Worm (Caenorhabditis elegans) whole organism, L4/young adult: ENCODE results near the gene aqp-3.
"Not testable (repeated sequence)": the region's sequence is repeated elsewhere in the genome, so short reads cannot be mapped to it uniquely, and the experiment has no call there.

ENCODE experiments used
- W03F9.2 ChIP-seq: fragments of 150-350 bp; optimal IDR thresholded peaks from 2 replicates; lab custom pipeline; 2014; ENCODE audit warnings: missing biosample characterization, missing genetic modification characterization
- dao-5 ChIP-seq: sonication (generic microtip); optimal IDR thresholded peaks from 2 replicates; lab custom pipeline; 2016; ENCODE audit warnings: missing genotype, missing genetic modification characterization, moderate library complexity, missing compliant biosample characterization
- him-1 ChIP-seq: sonication (generic microtip); optimal IDR thresholded peaks from 2 replicates; lab custom pipeline; 2016; ENCODE audit warnings: missing genotype, missing genetic modification reagents, missing genetic modification characterization, missing compliant biosample characterization

The aqp-3 gene

DNA sequence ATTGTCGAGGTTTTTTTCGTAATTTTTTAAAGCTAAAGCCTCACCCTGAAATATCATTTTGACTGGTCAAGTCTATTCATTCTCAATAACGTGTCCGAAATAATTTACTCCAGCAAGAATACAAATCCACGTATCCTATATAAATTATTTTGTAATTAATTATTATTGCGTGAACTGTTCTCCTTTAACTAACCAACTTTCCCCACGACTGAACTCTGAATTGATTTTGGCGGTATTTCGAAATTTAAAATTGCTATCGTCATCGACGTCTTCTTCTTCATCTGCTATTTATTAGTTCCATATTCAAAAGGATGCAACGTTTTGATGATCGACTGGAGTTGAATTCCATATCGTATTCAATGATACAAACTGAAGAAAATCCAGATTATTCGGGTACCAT, at the start of gene aqp-3, which contains the start of gene Y69E1A.8:
Gene aqp-3, minus strand, starts transcription at position 101 of the 400 bp plus-strand sequence.
Gene Y69E1A.8, plus strand, starts transcription at position 246 of the 400 bp plus-strand sequence.
- TF ChIP-seq dao-5 (tag; lab: Kevin White, UChicago) (no peak), him-1 (tag; lab: Kevin White, UChicago) (no peak), W03F9.2 (tag; lab: Kevin White, UChicago) (no peak)

DNA sequence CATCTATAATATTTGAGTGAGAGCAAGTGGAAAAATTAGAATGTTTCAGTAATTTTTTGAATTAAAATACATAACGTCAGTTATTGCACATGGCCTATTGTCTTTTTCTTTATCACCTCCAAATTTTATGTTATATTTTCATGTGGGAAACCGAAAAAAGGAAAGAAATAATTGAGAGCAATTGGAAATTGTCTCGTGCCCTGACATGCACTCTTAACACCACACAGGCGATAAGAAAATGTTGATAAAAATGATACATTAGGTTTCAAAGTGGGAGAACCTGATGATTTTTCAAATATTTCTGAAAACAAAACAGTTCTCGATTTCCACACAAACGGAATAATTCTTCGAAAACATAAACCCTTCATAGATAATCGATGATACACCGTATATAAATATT, 49.6 kb upstream of the aqp-3 start, which contains the start of gene F13H10.3:
Gene F13H10.3, minus strand, starts transcription at position 73 of the 400 bp plus-strand sequence.
- TF ChIP-seq him-1 (tag; lab: Kevin White, UChicago) (no peak), W03F9.2 (tag; lab: Kevin White, UChicago) (no peak), dao-5 (tag; lab: Kevin White, UChicago) (no peak)

DNA sequence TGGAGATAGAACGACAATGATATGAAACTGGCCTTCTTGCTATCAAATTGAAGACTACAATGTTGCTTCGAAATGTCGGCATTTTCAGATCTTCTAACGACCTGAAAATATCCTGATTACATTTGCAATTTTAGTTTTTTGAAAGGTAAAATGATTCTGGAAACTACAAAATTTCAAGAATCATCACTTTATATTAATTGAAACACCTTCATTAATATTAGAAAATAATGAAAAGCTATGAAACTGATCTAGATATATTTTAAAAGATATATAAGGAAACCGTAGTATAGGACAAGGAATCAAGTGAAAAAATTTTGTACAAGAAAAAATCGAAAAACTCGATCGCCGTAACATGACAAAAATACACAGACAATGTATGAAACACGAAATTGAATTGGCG, 45.7 kb upstream of the aqp-3 start, which contains the start of gene ndx-9:
Gene ndx-9, minus strand, starts transcription at position 101 of the 400 bp plus-strand sequence.
- TF ChIP-seq him-1 (tag; lab: Kevin White, UChicago) (no peak), dao-5 (tag; lab: Kevin White, UChicago) (no peak), W03F9.2 (tag; lab: Kevin White, UChicago) (no peak)

DNA sequence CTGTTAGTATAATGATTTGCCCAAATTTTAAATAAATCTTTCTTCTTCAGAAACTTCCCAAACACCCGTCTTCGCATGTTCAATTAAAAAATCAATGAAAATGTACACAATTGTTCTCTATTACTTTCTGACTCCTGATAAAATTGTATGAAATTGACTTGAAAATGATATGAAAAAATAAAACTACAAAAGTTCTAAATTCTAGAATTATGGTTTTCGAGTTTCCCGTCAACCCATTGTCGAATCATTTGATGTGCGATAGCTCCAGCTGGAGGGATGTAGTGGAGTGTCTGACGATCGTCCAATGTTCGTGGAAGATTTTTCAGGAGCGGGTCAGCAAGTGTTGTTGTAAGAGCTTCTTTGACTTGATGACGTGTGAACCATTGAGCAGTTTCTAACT, 43.7 kb upstream of the aqp-3 start:
- no peak for TF ChIP-seq dao-5 (tag; lab: Kevin White, UChicago)
- no peak for TF ChIP-seq him-1 (tag; lab: Kevin White, UChicago)
- TF ChIP-seq W03F9.2 (tag; lab: Kevin White, UChicago), result no peak

DNA sequence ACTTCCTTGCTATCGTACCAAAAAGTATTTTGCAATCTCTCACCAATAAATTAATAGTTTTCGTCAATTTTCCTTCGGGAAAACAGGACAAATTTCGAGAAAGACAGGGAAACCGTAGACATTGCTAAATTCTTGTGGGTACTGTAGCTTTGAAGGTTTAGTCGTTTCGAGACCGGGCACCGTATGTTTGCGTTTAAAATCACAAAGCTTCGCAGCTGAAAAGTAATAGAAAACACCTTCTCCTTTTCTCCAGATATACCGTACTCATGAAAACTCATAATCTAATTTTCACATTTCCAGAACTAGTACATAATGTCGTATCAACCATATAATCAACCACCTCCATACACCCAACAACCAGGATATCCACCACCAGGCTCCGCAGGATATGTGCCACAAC, 42.7 kb upstream of the aqp-3 start, which contains the start of gene F13H10.6:
Gene F13H10.6, plus strand, starts transcription at position 301 of the 400 bp plus-strand sequence.
- no peak for TF ChIP-seq him-1 (tag; lab: Kevin White, UChicago)
- no peak for TF ChIP-seq dao-5 (tag; lab: Kevin White, UChicago)

DNA sequence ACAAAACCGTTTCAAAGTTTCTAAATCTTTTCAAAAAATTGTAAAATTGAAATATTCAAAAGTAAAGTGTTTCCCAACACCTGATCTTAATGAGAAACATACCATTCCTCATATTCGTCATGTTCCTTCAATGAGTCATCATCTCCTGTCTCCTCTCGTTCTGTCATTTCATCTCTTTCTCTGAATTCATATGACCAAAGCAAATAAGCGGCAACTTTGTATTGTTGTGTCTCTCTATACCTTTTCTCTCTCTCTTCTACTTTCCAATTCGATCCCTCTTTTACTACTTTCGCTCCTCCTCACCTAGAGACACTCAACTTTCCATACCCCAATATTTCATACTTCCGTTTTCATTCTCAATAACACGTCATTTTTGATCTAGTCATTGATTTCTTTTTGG, 42.0 kb upstream of the aqp-3 start:
- TF ChIP-seq him-1 (tag; lab: Kevin White, UChicago), result no peak
- TF ChIP-seq dao-5 (tag; lab: Kevin White, UChicago), result no peak
- TF ChIP-seq W03F9.2 (tag; lab: Kevin White, UChicago), result no peak

DNA sequence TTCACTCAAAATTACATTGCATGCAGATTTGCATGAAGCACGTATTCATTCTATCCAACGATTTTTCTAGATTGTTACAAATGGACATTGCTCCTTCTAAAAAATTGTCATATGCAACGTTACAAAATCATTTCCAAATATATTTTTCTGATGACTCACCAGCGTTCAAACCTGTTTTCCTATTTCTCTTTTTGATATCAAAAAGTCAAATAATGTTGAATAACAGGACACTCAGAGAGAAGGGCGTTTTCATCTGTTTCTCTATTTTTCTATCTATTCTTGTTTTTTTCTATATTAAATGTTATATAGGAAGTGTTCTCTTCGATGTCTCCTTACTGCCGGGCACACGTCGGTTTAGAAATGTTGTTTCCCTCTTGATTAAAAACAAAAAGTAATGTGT, 40.6 kb upstream of the aqp-3 start:
- TF ChIP-seq him-1 (tag; lab: Kevin White, UChicago) (no peak), W03F9.2 (tag; lab: Kevin White, UChicago) (no peak), dao-5 (tag; lab: Kevin White, UChicago) (no peak)

DNA sequence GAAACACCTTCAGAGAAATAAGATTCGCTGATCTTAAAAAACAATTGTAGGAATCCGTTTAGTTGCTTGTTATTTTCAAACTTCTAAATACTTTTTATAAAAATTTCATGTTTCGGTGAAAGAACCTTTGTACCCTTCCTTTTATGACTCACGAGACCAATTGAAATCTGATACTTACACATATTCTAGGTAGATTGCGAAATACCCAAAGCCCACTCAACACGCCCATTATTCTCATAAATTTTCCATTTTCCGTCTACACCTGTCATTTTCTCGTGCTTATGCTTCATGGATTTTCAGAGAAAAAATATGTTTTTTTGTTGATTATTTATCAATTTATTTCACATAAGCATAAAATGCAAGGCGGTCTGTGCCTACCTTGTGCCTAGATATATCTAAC, 40.1 kb upstream of the aqp-3 start:
- TF ChIP-seq dao-5 (tag; lab: Kevin White, UChicago) (no peak), W03F9.2 (tag; lab: Kevin White, UChicago) (no peak), him-1 (tag; lab: Kevin White, UChicago) (no peak)

DNA sequence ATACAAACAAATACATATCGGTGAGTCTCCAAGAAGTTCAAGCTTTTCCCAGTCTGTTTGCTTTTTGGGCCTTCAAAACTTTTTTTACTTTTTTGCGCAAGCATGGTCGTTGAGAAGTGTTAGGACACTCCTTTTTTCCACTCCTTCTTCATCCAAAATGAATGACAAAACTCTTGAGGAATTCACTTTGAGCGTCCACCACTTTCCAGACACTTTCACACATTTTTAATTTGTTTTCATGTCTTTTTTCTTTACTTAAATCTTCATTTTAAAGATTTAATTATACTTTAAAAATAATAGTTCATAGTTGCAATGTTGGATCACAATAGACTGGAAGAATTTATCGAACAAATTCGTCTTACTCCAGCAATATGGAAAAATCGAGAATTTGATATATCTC, 38.0 kb upstream of the aqp-3 start, which contains the start of gene F13H10.1:
Gene F13H10.1, plus strand, starts transcription at position 301 of the 400 bp plus-strand sequence.
- no peak for TF ChIP-seq W03F9.2 (tag; lab: Kevin White, UChicago)
- no peak for TF ChIP-seq him-1 (tag; lab: Kevin White, UChicago)

DNA sequence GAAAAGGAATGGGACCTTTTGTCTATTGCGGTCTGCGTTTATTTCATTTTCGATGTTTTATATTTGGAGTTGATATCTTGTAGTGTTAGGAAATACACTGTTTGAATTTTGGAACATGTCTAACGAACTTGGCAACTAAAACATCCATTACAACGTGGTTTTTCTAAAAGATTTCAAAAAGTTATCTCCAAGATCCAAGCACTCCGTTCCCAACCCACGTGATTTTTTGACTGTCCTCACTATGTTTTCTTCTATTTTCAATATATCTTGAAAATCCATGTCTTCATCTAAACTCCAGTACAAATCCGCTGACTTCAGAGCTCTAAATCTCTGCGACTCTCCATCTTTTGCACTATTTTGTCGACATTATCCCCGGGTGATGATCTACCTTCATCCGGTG, 35.4 kb upstream of the aqp-3 start, which contains the start of gene F13H10.9:
Gene F13H10.9, plus strand, starts transcription at position 301 of the 400 bp plus-strand sequence.
- TF ChIP-seq him-1 (tag; lab: Kevin White, UChicago) (no peak), dao-5 (tag; lab: Kevin White, UChicago) (no peak), W03F9.2 (tag; lab: Kevin White, UChicago) (no peak)

DNA sequence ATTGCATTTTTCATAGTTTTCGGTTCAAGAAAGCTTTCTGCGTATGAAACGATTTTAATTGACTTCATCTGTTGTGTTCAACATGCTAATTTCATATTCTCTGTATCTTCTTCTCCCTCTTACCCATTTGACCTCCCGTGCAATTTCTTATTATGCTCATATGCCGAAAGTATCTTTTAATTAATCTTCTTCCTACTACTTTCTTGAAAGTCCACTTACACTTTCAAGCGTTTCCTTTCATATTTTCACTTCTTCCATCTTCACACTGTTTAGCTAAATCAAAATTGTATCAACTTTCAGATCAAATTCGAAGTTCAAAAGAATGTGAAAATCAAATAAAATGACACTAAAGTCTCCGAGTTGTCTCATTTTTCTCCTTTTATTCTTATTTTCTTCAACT, 24.4 kb upstream of the aqp-3 start, which contains the start of gene F13H10.5:
Gene F13H10.5, plus strand, starts transcription at position 301 of the 400 bp plus-strand sequence.
- no peak for TF ChIP-seq him-1 (tag; lab: Kevin White, UChicago)
- no peak for TF ChIP-seq W03F9.2 (tag; lab: Kevin White, UChicago)
- TF ChIP-seq dao-5 (tag; lab: Kevin White, UChicago), result no peak

DNA sequence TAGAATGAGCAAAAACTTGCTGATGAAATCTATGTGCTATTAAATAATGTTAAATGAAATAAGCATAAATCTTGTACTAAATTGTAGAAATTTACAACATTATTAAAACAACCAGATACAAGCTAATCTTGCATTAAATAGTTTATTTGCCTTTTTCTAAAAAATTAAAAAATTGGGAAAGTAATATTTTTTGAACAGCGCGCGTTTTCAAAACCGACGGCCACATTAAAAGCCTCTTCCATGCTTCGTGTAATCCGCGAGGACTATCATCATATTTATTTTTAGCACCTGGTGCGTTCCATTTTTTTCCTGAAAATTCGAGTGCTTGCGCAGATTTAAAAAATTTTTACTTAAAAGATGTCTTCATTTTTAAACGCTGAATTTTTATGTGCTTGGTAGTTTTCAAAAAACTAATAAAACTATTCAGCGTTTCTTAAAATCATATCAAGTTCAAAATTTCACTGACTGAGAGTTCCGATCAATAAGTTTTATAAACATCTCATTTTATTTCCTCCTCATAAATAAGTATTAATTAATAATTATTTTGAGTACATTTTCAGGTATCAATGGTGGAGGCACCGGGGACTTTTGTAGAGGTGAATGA, 21.2 kb upstream of the aqp-3 start, which contains the start of gene Y43E12A.3:
Gene Y43E12A.3, plus strand, starts transcription at position 554 of the 604 bp plus-strand sequence.
- not testable (repeated sequence) for TF ChIP-seq him-1, dao-5, W03F9.2 (tag; lab: Kevin White, UChicago)

DNA sequence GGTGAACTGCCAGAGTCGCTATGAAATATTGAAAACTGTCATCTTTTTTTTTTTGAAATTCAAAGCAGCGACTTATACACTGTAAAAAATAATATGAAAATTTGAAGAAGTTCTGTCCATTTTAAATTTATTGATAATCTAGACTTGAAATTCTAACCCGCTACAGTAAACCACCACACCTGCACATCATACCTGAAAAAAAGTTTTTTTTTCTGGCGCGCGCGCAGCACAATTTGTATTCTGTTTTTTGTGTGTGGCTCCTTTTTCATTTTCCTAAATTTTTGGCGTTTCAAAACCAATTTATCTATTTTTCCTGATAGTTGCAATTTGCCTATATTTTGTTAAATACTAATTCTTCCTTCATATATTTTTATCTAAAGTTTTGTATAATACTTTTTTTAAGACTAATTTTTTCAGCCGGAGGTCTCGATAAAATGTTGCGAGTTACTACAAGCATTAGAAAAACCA, 19.3 kb upstream of the aqp-3 start, which contains the start of gene cyb-2.1:
Gene cyb-2.1, plus strand, starts transcription at position 418 of the 468 bp plus-strand sequence.
- TF ChIP-seq dao-5 (tag; lab: Kevin White, UChicago), result no peak
- no peak for TF ChIP-seq him-1 (tag; lab: Kevin White, UChicago)
- TF ChIP-seq W03F9.2 (tag; lab: Kevin White, UChicago), result no peak
